Fruit fly (Drosophila melanogaster) whole organism, embryonic: Measurements from ENCODE around the gene NimC1.

Experiments used
- Aef1 ChIP-seq: fragments of 200-800 bp; sonication (Bioruptor generic); IDR thresholded peaks from 3 replicates; pipeline ENCODE4 v1.3.6; 2022; ENCODE audit warnings: missing biosample characterization, missing genetic modification characterization
- Antp ChIP-seq: fragments of 200-800 bp; sonication (Bioruptor generic); optimal IDR thresholded peaks from 3 replicates; lab custom pipeline; 2016; ENCODE audit warnings: missing biosample characterization, missing genetic modification characterization
- Atf3 ChIP-seq: fragments of 200-800 bp; sonication (Bioruptor generic); optimal IDR thresholded peaks from 3 replicates; lab custom pipeline; 2016; ENCODE audit warnings: missing biosample characterization, missing genetic modification characterization
- Bdp1 ChIP-seq: fragments of 200-800 bp; sonication (Bioruptor generic); optimal IDR thresholded peaks from 3 replicates; lab custom pipeline; 2016; ENCODE audit warnings: missing biosample characterization, missing genetic modification characterization
- CG10321 ChIP-seq: fragments of 200-800 bp; sonication (Bioruptor generic); IDR thresholded peaks from 2 replicates; pipeline ENCODE4 v1.3.6; 2022; ENCODE audit warnings: missing biosample characterization, missing genetic modification characterization
- CG11560 ChIP-seq: fragments of 200-800 bp; sonication (Bioruptor generic); IDR thresholded peaks from 3 replicates; pipeline ENCODE4 v1.3.6; 2022; ENCODE audit warnings: missing biosample characterization, missing genetic modification characterization
- CG13894 ChIP-seq: fragments of 200-800 bp; sonication (Bioruptor generic); optimal IDR thresholded peaks from 3 replicates; lab custom pipeline; 2018; ENCODE audit warnings: missing biosample characterization, mild to moderate bottlenecking, missing genetic modification characterization, moderate library complexity
- CG14441 ChIP-seq: fragments of 200-800 bp; sonication (Bioruptor generic); IDR thresholded peaks from 2 replicates; pipeline ENCODE4 v1.3.6; 2022; ENCODE audit warnings: missing biosample characterization, missing genetic modification characterization
- CG14667 ChIP-seq: fragments of 200-800 bp; sonication (Bioruptor generic); IDR thresholded peaks from 2 replicates; pipeline ENCODE4 v1.3.6; 2022; ENCODE audit warnings: missing biosample characterization, missing genetic modification characterization
- CG14860 ChIP-seq: fragments of 200-800 bp; sonication (Bioruptor generic); IDR thresholded peaks from 3 replicates; pipeline ENCODE4 v1.3.6; 2022; ENCODE audit warnings: missing biosample characterization, missing genetic modification characterization; ENCODE audit not compliant: partially characterized antibody
- CG17802 ChIP-seq: fragments of 200-800 bp; sonication (Bioruptor generic); optimal IDR thresholded peaks from 2 replicates; lab custom pipeline; 2018; ENCODE audit warnings: missing biosample characterization, mild to moderate bottlenecking, missing genetic modification characterization, moderate library complexity
- CG31388 ChIP-seq: fragments of 200-800 bp; sonication (Bioruptor generic); optimal IDR thresholded peaks from 2 replicates; lab custom pipeline; 2016; ENCODE audit warnings: missing biosample characterization, missing genetic modification characterization
- CG3407 ChIP-seq: fragments of 200-800 bp; sonication (Bioruptor generic); optimal IDR thresholded peaks from 2 replicates; lab custom pipeline; 2018; ENCODE audit warnings: missing biosample characterization, mild to moderate bottlenecking, missing genetic modification characterization
- CG3847 ChIP-seq: fragments of 200-800 bp; sonication (Bioruptor generic); IDR thresholded peaks from 2 replicates; pipeline ENCODE4 v1.3.6; 2022; ENCODE audit warnings: missing biosample characterization, missing genetic modification characterization
- CG4424 ChIP-seq: fragments of 200-800 bp; sonication (Bioruptor generic); optimal IDR thresholded peaks from 3 replicates; lab custom pipeline; 2016; ENCODE audit warnings: missing biosample characterization, missing genetic modification characterization
- CG5953 ChIP-seq: fragments of 200-800 bp; sonication (Bioruptor generic); IDR thresholded peaks from 2 replicates; pipeline ENCODE4 v1.3.6; 2022; ENCODE audit warnings: missing biosample characterization, missing genetic modification characterization
- CG6765 ChIP-seq: fragments of 200-800 bp; sonication (Bioruptor generic); optimal IDR thresholded peaks from 3 replicates; lab custom pipeline; 2017; ENCODE audit warnings: missing biosample characterization, mild to moderate bottlenecking, missing genetic modification characterization
- CG7786 ChIP-seq: fragments of 200-800 bp; sonication (Bioruptor generic); optimal IDR thresholded peaks from 2 replicates; lab custom pipeline; 2016; ENCODE audit warnings: missing biosample characterization, missing genetic modification characterization
- CG7839 ChIP-seq: fragments of 200-800 bp; sonication (Bioruptor generic); optimal IDR thresholded peaks from 3 replicates; lab custom pipeline; 2018; ENCODE audit warnings: missing biosample characterization, mild to moderate bottlenecking, missing genetic modification characterization, moderate library complexity
- CG8281 ChIP-seq: fragments of 200-800 bp; sonication (Bioruptor generic); optimal IDR thresholded peaks from 2 replicates; lab custom pipeline; 2018; ENCODE audit warnings: missing biosample characterization, mild to moderate bottlenecking, missing genetic modification characterization, moderate library complexity
- D19A ChIP-seq: fragments of 200-800 bp; optimal IDR thresholded peaks from 3 replicates; lab custom pipeline; 2019; ENCODE audit warnings: missing biosample characterization, mild to moderate bottlenecking, missing genetic modification characterization, moderate library complexity
- D19B ChIP-seq: fragments of 200-800 bp; sonication (Bioruptor generic); optimal IDR thresholded peaks from 2 replicates; lab custom pipeline; 2017; ENCODE audit warnings: missing biosample characterization, mild to moderate bottlenecking, missing genetic modification characterization
- Doc3 ChIP-seq: fragments of 200-800 bp; sonication (Bioruptor generic); IDR thresholded peaks from 3 replicates; pipeline ENCODE4 v1.3.6; 2022; ENCODE audit warnings: missing biosample characterization, missing genetic modification characterization; ENCODE audit not compliant: partially characterized antibody
- Fer1 ChIP-seq: fragments of 200-800 bp; sonication (Bioruptor generic); optimal IDR thresholded peaks from 2 replicates; lab custom pipeline; 2017; ENCODE audit warnings: missing biosample characterization, mild to moderate bottlenecking, missing genetic modification characterization
- Gsc ChIP-seq: fragments of 200-800 bp; sonication (Bioruptor generic); IDR thresholded peaks from 2 replicates; pipeline ENCODE4 v1.3.6; 2022; ENCODE audit warnings: missing biosample characterization, missing genetic modification characterization
- Hmr ChIP-seq: fragments of 200-800 bp; sonication (Bioruptor generic); optimal IDR thresholded peaks from 3 replicates; lab custom pipeline; 2017; ENCODE audit warnings: mild to moderate bottlenecking, missing biosample characterization, missing genetic modification reagents, missing genetic modification characterization
- Lhr ChIP-seq: fragments of 200-800 bp; sonication (Bioruptor generic); optimal IDR thresholded peaks from 3 replicates; lab custom pipeline; 2017; ENCODE audit warnings: mild to moderate bottlenecking, missing biosample characterization, missing genetic modification reagents, missing genetic modification characterization
- Spps ChIP-seq: fragments of 200-800 bp; sonication (Bioruptor generic); optimal IDR thresholded peaks from 2 replicates; lab custom pipeline; 2018; ENCODE audit warnings: missing biosample characterization, mild to moderate bottlenecking, missing genetic modification characterization
- TFAM ChIP-seq: fragments of 200-800 bp; sonication (Bioruptor generic); optimal IDR thresholded peaks from 2 replicates; lab custom pipeline; 2017; ENCODE audit warnings: missing biosample characterization, missing genetic modification characterization, inconsistent platforms
- Xrp1 ChIP-seq: fragments of 200-800 bp; sonication (Bioruptor generic); IDR thresholded peaks from 2 replicates; pipeline ENCODE4 v1.3.6; 2022; ENCODE audit warnings: missing biosample characterization, missing genetic modification characterization
- amos ChIP-seq: fragments of 200-800 bp; sonication (Bioruptor generic); IDR thresholded peaks from 2 replicates; pipeline ENCODE4 v1.3.6; 2022; ENCODE audit warnings: missing biosample characterization, missing genetic modification characterization; ENCODE audit not compliant: partially characterized antibody
- disco-r ChIP-seq: fragments of 200-800 bp; sonication (Bioruptor generic); optimal IDR thresholded peaks from 2 replicates; lab custom pipeline; 2016; ENCODE audit warnings: missing biosample characterization, missing genetic modification characterization
- exex ChIP-seq: fragments of 200-800 bp; sonication (Bioruptor generic); optimal IDR thresholded peaks from 4 replicates; lab custom pipeline; 2018; ENCODE audit warnings: missing biosample characterization, mild to moderate bottlenecking, missing genetic modification characterization, moderate library complexity
- eyg ChIP-seq: fragments of 200-800 bp; sonication (Bioruptor generic); optimal IDR thresholded peaks from 3 replicates; lab custom pipeline; 2016; ENCODE audit warnings: missing biosample characterization, missing genetic modification characterization
- gcm ChIP-seq: fragments of 200-800 bp; sonication (Bioruptor generic); optimal IDR thresholded peaks from 2 replicates; lab custom pipeline; 2019; ENCODE audit warnings: missing biosample characterization, mild to moderate bottlenecking, missing genetic modification characterization, moderate library complexity
- gcm2 ChIP-seq: fragments of 200-800 bp; sonication (Bioruptor generic); optimal IDR thresholded peaks from 2 replicates; lab custom pipeline; 2016; ENCODE audit warnings: missing biosample characterization, missing genetic modification characterization
- hb ChIP-seq: fragments of 200-800 bp; sonication (Bioruptor generic); IDR thresholded peaks from 3 replicates; pipeline ENCODE4 v1.3.6; 2022; ENCODE audit warnings: missing biosample characterization, missing genetic modification characterization; ENCODE audit not compliant: partially characterized antibody
- insv ChIP-seq, 2 experiments: fragments of 200-800 bp; sonication (Bioruptor generic); optimal IDR thresholded peaks; 3 replicates each; lab custom pipeline; 2016 to 2018; ENCODE audit warnings: missing biosample characterization in 2 of 2, missing genetic modification characterization in 2 of 2
- kah ChIP-seq: fragments of 200-800 bp; sonication (Bioruptor generic); optimal IDR thresholded peaks from 2 replicates; lab custom pipeline; 2018; ENCODE audit warnings: missing biosample characterization, mild to moderate bottlenecking, missing genetic modification characterization
- nerfin-1 ChIP-seq: fragments of 200-800 bp; sonication (Bioruptor generic); optimal IDR thresholded peaks from 3 replicates; lab custom pipeline; 2019; ENCODE audit warnings: missing biosample characterization, mild to moderate bottlenecking, missing genetic modification characterization, moderate library complexity
- p53 ChIP-seq: fragments of 200-800 bp; sonication (Bioruptor generic); optimal IDR thresholded peaks from 2 replicates; lab custom pipeline; 2016; ENCODE audit warnings: missing biosample characterization, missing genetic modification characterization
- prd ChIP-seq, 3 experiments: fragments of >200 bp in 2 of 3; fragments of 200-800 bp in 1 of 3; sonication (Bioruptor generic) in 1 of 3; optimal IDR thresholded peaks in 2 of 3; IDR thresholded peaks in 1 of 3; 2 replicates in 2 of 3; 3 replicates in 1 of 3; pipeline versions ENCODE4 v1.3.6 to Lab custom; 2017 to 2022; ENCODE audit warnings: missing biosample characterization in 1 of 3, missing genetic modification characterization in 1 of 3
- rib ChIP-seq: fragments of 200-800 bp; sonication (Bioruptor generic); IDR thresholded peaks from 2 replicates; pipeline ENCODE4 v1.3.6; 2022; ENCODE audit warnings: missing biosample characterization, missing genetic modification characterization
- run ChIP-seq: fragments of 200-800 bp; sonication (Bioruptor generic); optimal IDR thresholded peaks from 3 replicates; lab custom pipeline; 2018; ENCODE audit warnings: missing biosample characterization, mild to moderate bottlenecking, missing genetic modification characterization
- salm ChIP-seq: fragments of 200-800 bp; sonication (Bioruptor generic); optimal IDR thresholded peaks from 2 replicates; lab custom pipeline; 2018; ENCODE audit warnings: missing biosample characterization, mild to moderate bottlenecking, missing genetic modification characterization
- sim ChIP-seq: fragments of 200-800 bp; sonication (Bioruptor generic); IDR thresholded peaks from 2 replicates; pipeline ENCODE4 v1.3.6; 2022; ENCODE audit warnings: missing biosample characterization, missing genetic modification characterization
- sna ChIP-seq: fragments of 200-800 bp; sonication (Bioruptor generic); IDR thresholded peaks from 2 replicates; pipeline ENCODE4 v1.3.6; 2022; ENCODE audit warnings: missing biosample characterization, missing genetic modification characterization; ENCODE audit not compliant: partially characterized antibody
- ssp ChIP-seq: fragments of 200-800 bp; sonication (Bioruptor generic); IDR thresholded peaks from 2 replicates; pipeline ENCODE4 v1.3.6; 2022; ENCODE audit warnings: missing biosample characterization, missing genetic modification characterization
- trem ChIP-seq: fragments of 200-800 bp; optimal IDR thresholded peaks from 3 replicates; lab custom pipeline; 2019; ENCODE audit warnings: missing biosample characterization, mild to moderate bottlenecking, missing genetic modification characterization, moderate library complexity

Gene NimC1

dm6 chr2L:14020875-14021643, 44.5 kb upstream of the NimC1 start (continued):
- no peak for TF ChIP-seq hb
- TF ChIP-seq nerfin-1 (tag; lab: Kevin White, UChicago): peak; percentile 10
- no peak for TF ChIP-seq CG5953 (GFP tag; lab: Robert Waterston, UW)
- TF ChIP-seq CG11560 (tag; lab: Robert Waterston, UW): no peak
- TF ChIP-seq eyg: no peak
- no peak for TF ChIP-seq run (tag; lab: Kevin White, UChicago)
- TF ChIP-seq Atf3 (GFP tag; lab: Kevin White, UChicago): peak; percentile 7
- no peak for TF ChIP-seq Doc3 (GFP tag; lab: Robert Waterston, UW)
- TF ChIP-seq Xrp1 (GFP tag; lab: Robert Waterston, UW): peak; percentile 82
- peak; percentile 33 for TF ChIP-seq Antp (GFP tag; lab: Kevin White, UChicago)
- TF ChIP-seq CG13894 (tag; lab: Kevin White, UChicago): no peak
- peak; percentile 58 for TF ChIP-seq Hmr (GFP tag; lab: Kevin White, UChicago)
- no peak for TF ChIP-seq sna (GFP tag; lab: Robert Waterston, UW)
- TF ChIP-seq ssp (GFP tag; lab: Robert Waterston, UW): peak; percentile 14; the same call in 1 of the 2 replicates
- no peak for TF ChIP-seq kah
- no peak for TF ChIP-seq gcm2 (GFP tag; lab: Kevin White, UChicago)
- peak; percentile 83 for TF ChIP-seq CG7839 (tag; lab: Kevin White, UChicago)
- peak; percentile 19; the same call in 1 of the 3 replicates for TF ChIP-seq Aef1
- TF ChIP-seq CG14860 (GFP tag; lab: Robert Waterston, UW): no peak
- TF ChIP-seq CG6765 (GFP tag; lab: Kevin White, UChicago): peak; percentile 29
- no peak for TF ChIP-seq Spps (tag; lab: Kevin White, UChicago)
- peak; percentile 0 for TF ChIP-seq CG3407 (GFP tag; lab: Kevin White, UChicago)
- no peak for TF ChIP-seq CG31388 (GFP tag; lab: Kevin White, UChicago)
- TF ChIP-seq Lhr (GFP tag; lab: Kevin White, UChicago): peak; percentile 2
- no peak for TF ChIP-seq CG10321 (GFP tag; lab: Robert Waterston, UW)
- TF ChIP-seq trem (tag; lab: Kevin White, UChicago): peak; percentile 22
- TF ChIP-seq exex (tag; lab: Kevin White, UChicago): no peak
- TF ChIP-seq CG3847 (GFP tag; lab: Robert Waterston, UW): 0 out of 2 replicates have a peak, but pooled peaks have one; percentile 12
- peak; percentile 48; the same call in 1 of the 2 replicates for TF ChIP-seq CG14667 (GFP tag; lab: Robert Waterston, UW)
- no peak for TF ChIP-seq rib (GFP tag; lab: Robert Waterston, UW)
- no peak for TF ChIP-seq insv (GFP tag; optimal IDR thresholded peaks at IDR 0.05; lab: Kevin White, UChicago)
- no peak for TF ChIP-seq Bdp1 (GFP tag; lab: Kevin White, UChicago)
- TF ChIP-seq CG17802: peak; percentile 10
- TF ChIP-seq amos: no peak
- no peak for TF ChIP-seq p53 (GFP tag; lab: Kevin White, UChicago)
- TF ChIP-seq salm (tag; lab: Kevin White, UChicago): no peak
- peak; percentile 34 for TF ChIP-seq CG8281 (tag; lab: Kevin White, UChicago)
- no peak for TF ChIP-seq CG7786 (GFP tag; lab: Kevin White, UChicago)
- peak; percentile 90 for TF ChIP-seq D19B
- TF ChIP-seq sim (GFP tag; lab: Robert Waterston, UW): no peak
- TF ChIP-seq Fer1 (GFP tag; lab: Kevin White, UChicago): peak; percentile 39
- no peak for TF ChIP-seq TFAM
- TF ChIP-seq CG4424 (GFP tag; lab: Kevin White, UChicago): peak; percentile 61
- TF ChIP-seq D19A: peak; percentile 65
- TF ChIP-seq gcm (GFP tag; lab: Kevin White, UChicago): peak; percentile 17
- TF ChIP-seq disco-r (GFP tag; lab: Kevin White, UChicago): no peak
- no peak for TF ChIP-seq prd (optimal IDR thresholded peaks at IDR 0.05; lab: Kevin White, UChicago)
- TF ChIP-seq prd (GFP tag; IDR thresholded peaks at IDR 0.05; lab: Robert Waterston, UW): peak; percentile 68; the same call in 2 of the 3 replicates
- peak; percentile 58 for TF ChIP-seq CG14441 (GFP tag; lab: Robert Waterston, UW)
- TF ChIP-seq Gsc: no peak
